Fruit fly (Drosophila melanogaster) whole organism, embryonic: ENCODE measurements around the gene grim.

Experiments used
- CG11456 ChIP-seq: fragments of 200-800 bp; sonication (Bioruptor generic); IDR thresholded peaks from 3 replicates; pipeline ENCODE4 v1.3.6; 2022; ENCODE audit warnings: missing biosample characterization, missing genetic modification characterization
- CG12104 ChIP-seq: fragments of 200-800 bp; sonication (Bioruptor generic); optimal IDR thresholded peaks from 3 replicates; lab custom pipeline; 2016; ENCODE audit warnings: missing biosample characterization, missing genetic modification characterization
- CG12236 ChIP-seq: fragments of 200-800 bp; sonication (Bioruptor generic); optimal IDR thresholded peaks from 2 replicates; lab custom pipeline; 2016; ENCODE audit warnings: missing biosample characterization, missing genetic modification characterization
- CG14441 ChIP-seq: fragments of 200-800 bp; sonication (Bioruptor generic); IDR thresholded peaks from 2 replicates; pipeline ENCODE4 v1.3.6; 2022; ENCODE audit warnings: missing biosample characterization, missing genetic modification characterization
- CG14710 ChIP-seq: fragments of 200-800 bp; sonication (Bioruptor generic); optimal IDR thresholded peaks from 3 replicates; lab custom pipeline; 2019; ENCODE audit warnings: missing biosample characterization, mild to moderate bottlenecking, missing genetic modification characterization, moderate library complexity
- CG15011 ChIP-seq: fragments of 200-800 bp; sonication (Bioruptor generic); optimal IDR thresholded peaks from 3 replicates; lab custom pipeline; 2018; ENCODE audit warnings: missing biosample characterization, mild to moderate bottlenecking, missing genetic modification characterization
- CG15601 ChIP-seq: fragments of 200-800 bp; sonication (Bioruptor generic); optimal IDR thresholded peaks from 3 replicates; lab custom pipeline; 2019; ENCODE audit warnings: missing biosample characterization, mild to moderate bottlenecking, missing genetic modification characterization, moderate library complexity
- CG17912 ChIP-seq: fragments of 200-800 bp; sonication (Bioruptor generic); optimal IDR thresholded peaks from 2 replicates; lab custom pipeline; 2018; ENCODE audit warnings: missing biosample characterization, mild to moderate bottlenecking, missing genetic modification characterization
- CG18262 ChIP-seq: fragments of 200-800 bp; optimal IDR thresholded peaks from 3 replicates; lab custom pipeline; 2019; ENCODE audit warnings: missing biosample characterization, mild to moderate bottlenecking, missing genetic modification characterization, moderate library complexity
- CG2202 ChIP-seq: fragments of 200-800 bp; sonication (Bioruptor generic); optimal IDR thresholded peaks from 2 replicates; lab custom pipeline; 2018; ENCODE audit warnings: missing biosample characterization, mild to moderate bottlenecking, missing genetic modification characterization
- CG2889 ChIP-seq: fragments of 200-800 bp; sonication (Bioruptor generic); IDR thresholded peaks from 3 replicates; pipeline ENCODE4 v1.3.6; 2022; ENCODE audit warnings: missing biosample characterization, missing genetic modification characterization
- CG30403 ChIP-seq: fragments of 200-800 bp; sonication (Bioruptor generic); optimal IDR thresholded peaks from 3 replicates; lab custom pipeline; 2016; ENCODE audit warnings: missing biosample characterization, missing genetic modification characterization
- CG3838 ChIP-seq: fragments of 200-800 bp; sonication (Bioruptor generic); optimal IDR thresholded peaks from 3 replicates; lab custom pipeline; 2016; ENCODE audit warnings: missing biosample characterization, missing genetic modification characterization
- CG43689 ChIP-seq: fragments of 200-800 bp; sonication (Bioruptor generic); IDR thresholded peaks from 2 replicates; pipeline ENCODE4 v1.3.6; 2022; ENCODE audit warnings: missing biosample characterization, missing genetic modification characterization
- CG4404 ChIP-seq: fragments of 200-800 bp; sonication (Bioruptor generic); IDR thresholded peaks from 2 replicates; pipeline ENCODE4 v1.3.6; 2022; ENCODE audit warnings: missing biosample characterization, missing genetic modification characterization
- CG6813 ChIP-seq: fragments of 200-800 bp; sonication (Bioruptor generic); optimal IDR thresholded peaks from 2 replicates; lab custom pipeline; 2017; ENCODE audit warnings: missing biosample characterization, missing genetic modification characterization, mild to moderate bottlenecking, moderate library complexity, missing genetic modification reagents
- CG6854 ChIP-seq: fragments of 200-800 bp; sonication (Bioruptor generic); optimal IDR thresholded peaks from 3 replicates; lab custom pipeline; 2017; ENCODE audit warnings: missing biosample characterization, mild to moderate bottlenecking, missing genetic modification characterization
- CG7839 ChIP-seq: fragments of 200-800 bp; sonication (Bioruptor generic); optimal IDR thresholded peaks from 3 replicates; lab custom pipeline; 2018; ENCODE audit warnings: missing biosample characterization, mild to moderate bottlenecking, missing genetic modification characterization, moderate library complexity
- CG7963 ChIP-seq: fragments of 200-800 bp; sonication (Bioruptor generic); IDR thresholded peaks from 3 replicates; pipeline ENCODE4 v1.3.6; 2022; ENCODE audit warnings: missing biosample characterization, missing genetic modification characterization; ENCODE audit not compliant: partially characterized antibody
- Dip2 ChIP-seq: fragments of 200-800 bp; sonication (Bioruptor generic); IDR thresholded peaks from 2 replicates; pipeline ENCODE4 v1.3.6; 2022; ENCODE audit warnings: missing biosample characterization, missing genetic modification characterization
- Eip74EF ChIP-seq, 2 experiments: fragments of 200-800 bp in 1 of 2; fragments of >200 bp in 1 of 2; sonication (Bioruptor generic) in 1 of 2; optimal IDR thresholded peaks; 2 replicates each; lab custom pipeline; 2017 to 2019; ENCODE audit warnings: missing biosample characterization in 2 of 2, missing genetic modification characterization in 2 of 2, mild to moderate bottlenecking in 1 of 2, moderate library complexity in 1 of 2
- Fer3 ChIP-seq: fragments of 200-800 bp; sonication (Bioruptor generic); optimal IDR thresholded peaks from 2 replicates; lab custom pipeline; 2018; ENCODE audit warnings: missing biosample characterization, mild to moderate bottlenecking, missing genetic modification characterization, moderate library complexity
- Gug ChIP-seq: fragments of 200-800 bp; sonication (Bioruptor generic); IDR thresholded peaks from 4 replicates; pipeline ENCODE4 v1.3.6; 2022; ENCODE audit warnings: missing biosample characterization, missing genetic modification characterization
- HLH4C ChIP-seq: fragments of 200-800 bp; sonication (Bioruptor generic); IDR thresholded peaks from 3 replicates; pipeline ENCODE4 v1.3.6; 2022; ENCODE audit warnings: missing biosample characterization, missing genetic modification characterization; ENCODE audit not compliant: partially characterized antibody
- Hand ChIP-seq: fragments of 200-800 bp; sonication (Bioruptor generic); optimal IDR thresholded peaks from 2 replicates; lab custom pipeline; 2017; ENCODE audit warnings: mild to moderate bottlenecking, missing biosample characterization, missing genetic modification reagents, missing genetic modification characterization
- HmgZ ChIP-seq: fragments of 200-800 bp; sonication (Bioruptor generic); optimal IDR thresholded peaks from 2 replicates; lab custom pipeline; 2018; ENCODE audit warnings: missing biosample characterization, mild to moderate bottlenecking, missing genetic modification characterization
- Hr51 ChIP-seq, 2 experiments: fragments of 200-800 bp; sonication (Bioruptor generic); optimal IDR thresholded peaks; 2 replicates in 1 of 2; 3 replicates in 1 of 2; lab custom pipeline; 2016 to 2018; ENCODE audit warnings: missing biosample characterization in 2 of 2, missing genetic modification characterization in 2 of 2, mild to moderate bottlenecking in 1 of 2, moderate library complexity in 1 of 2
- Hr78 ChIP-seq, 2 experiments: fragments of 200-800 bp in 1 of 2; fragments of >200 bp in 1 of 2; sonication (Bioruptor generic) in 1 of 2; optimal IDR thresholded peaks; 2 replicates each; lab custom pipeline; 2017 to 2019; ENCODE audit warnings: missing biosample characterization in 2 of 2, missing genetic modification characterization in 2 of 2, mild to moderate bottlenecking in 1 of 2, moderate library complexity in 1 of 2
- Hsf ChIP-seq: fragments of 200-800 bp; sonication (Bioruptor generic); optimal IDR thresholded peaks from 3 replicates; lab custom pipeline; 2016; ENCODE audit warnings: missing biosample characterization, missing genetic modification characterization
- Lpt ChIP-seq: fragments of >200 bp; optimal IDR thresholded peaks from 2 replicates; lab custom pipeline; 2018; ENCODE audit warnings: missing biosample characterization, missing genetic modification characterization
- Mad ChIP-seq: fragments of 200-800 bp; sonication (Bioruptor generic); optimal IDR thresholded peaks from 2 replicates; lab custom pipeline; 2016; ENCODE audit warnings: missing biosample characterization, missing genetic modification characterization
- Nf-YB ChIP-seq: fragments of 200-800 bp; sonication (Bioruptor generic); optimal IDR thresholded peaks from 3 replicates; lab custom pipeline; 2019; ENCODE audit warnings: missing biosample characterization, mild to moderate bottlenecking, missing genetic modification characterization, moderate library complexity
- TFAM ChIP-seq: fragments of 200-800 bp; sonication (Bioruptor generic); optimal IDR thresholded peaks from 2 replicates; lab custom pipeline; 2017; ENCODE audit warnings: missing biosample characterization, missing genetic modification characterization, inconsistent platforms
- br ChIP-seq: fragments of >200 bp; optimal IDR thresholded peaks from 2 replicates; lab custom pipeline; 2017
- crp ChIP-seq, 2 experiments: fragments of 200-800 bp; sonication (Bioruptor generic); optimal IDR thresholded peaks; 2 replicates in 1 of 2; 3 replicates in 1 of 2; lab custom pipeline; 2017; ENCODE audit warnings: missing biosample characterization in 2 of 2, missing genetic modification characterization in 2 of 2, mild to moderate bottlenecking in 1 of 2, moderate library complexity in 1 of 2
- dan ChIP-seq: fragments of 200-800 bp; sonication (Bioruptor generic); IDR thresholded peaks from 2 replicates; pipeline ENCODE4 v1.3.6; 2022; ENCODE audit warnings: missing biosample characterization, missing genetic modification characterization
- fd64A ChIP-seq: fragments of 200-800 bp; sonication (Bioruptor generic); optimal IDR thresholded peaks from 3 replicates; lab custom pipeline; 2018; ENCODE audit warnings: missing biosample characterization, mild to moderate bottlenecking, missing genetic modification characterization
- fu2 ChIP-seq: fragments of 200-800 bp; sonication (Bioruptor generic); optimal IDR thresholded peaks from 2 replicates; lab custom pipeline; 2016; ENCODE audit warnings: missing biosample characterization, missing genetic modification characterization
- gem ChIP-seq: fragments of 200-800 bp; sonication (Bioruptor generic); optimal IDR thresholded peaks from 2 replicates; lab custom pipeline; 2019; ENCODE audit warnings: missing biosample characterization, mild to moderate bottlenecking, missing genetic modification characterization, moderate library complexity
- hb ChIP-seq: fragments of 200-800 bp; sonication (Bioruptor generic); IDR thresholded peaks from 3 replicates; pipeline ENCODE4 v1.3.6; 2022; ENCODE audit warnings: missing biosample characterization, missing genetic modification characterization; ENCODE audit not compliant: partially characterized antibody
- nau ChIP-seq: fragments of 200-800 bp; sonication (Bioruptor generic); optimal IDR thresholded peaks from 3 replicates; lab custom pipeline; 2017; ENCODE audit warnings: missing biosample characterization, mild to moderate bottlenecking, missing genetic modification characterization, missing genetic modification reagents
- nerfin-1 ChIP-seq: fragments of 200-800 bp; sonication (Bioruptor generic); optimal IDR thresholded peaks from 3 replicates; lab custom pipeline; 2019; ENCODE audit warnings: missing biosample characterization, mild to moderate bottlenecking, missing genetic modification characterization, moderate library complexity
- nom ChIP-seq: fragments of 200-800 bp; sonication (Bioruptor generic); optimal IDR thresholded peaks from 2 replicates; lab custom pipeline; 2017; ENCODE audit warnings: missing biosample characterization, missing genetic modification characterization, mild to moderate bottlenecking, moderate library complexity, missing genetic modification reagents
- prd ChIP-seq, 3 experiments: fragments of >200 bp in 2 of 3; fragments of 200-800 bp in 1 of 3; sonication (Bioruptor generic) in 1 of 3; optimal IDR thresholded peaks in 2 of 3; IDR thresholded peaks in 1 of 3; 2 replicates in 2 of 3; 3 replicates in 1 of 3; pipeline versions ENCODE4 v1.3.6 to Lab custom; 2017 to 2022; ENCODE audit warnings: missing biosample characterization in 1 of 3, missing genetic modification characterization in 1 of 3
- ranshi ChIP-seq: fragments of 200-800 bp; sonication (Bioruptor generic); IDR thresholded peaks from 2 replicates; pipeline ENCODE4 v1.3.6; 2022; ENCODE audit warnings: missing biosample characterization, missing genetic modification characterization
- slbo ChIP-seq: fragments of 200-800 bp; sonication (Bioruptor generic); IDR thresholded peaks from 2 replicates; pipeline ENCODE4 v1.3.6; 2022; ENCODE audit warnings: missing biosample characterization, missing genetic modification characterization
- sr ChIP-seq: fragments of 200-800 bp; sonication (Bioruptor generic); IDR thresholded peaks from 3 replicates; pipeline ENCODE4 v1.3.6; 2022; ENCODE audit warnings: missing biosample characterization, missing genetic modification characterization
- wek ChIP-seq: fragments of 200-800 bp; sonication (Bioruptor generic); optimal IDR thresholded peaks from 3 replicates; lab custom pipeline; 2018; ENCODE audit warnings: missing biosample characterization, mild to moderate bottlenecking, missing genetic modification characterization, moderate library complexity
- wor ChIP-seq: fragments of 200-800 bp; sonication (Bioruptor generic); IDR thresholded peaks from 2 replicates; pipeline ENCODE4 v1.3.6; 2022; ENCODE audit warnings: missing biosample characterization, missing genetic modification characterization

Gene grim

dm6 chr3L:18348664-18349063, 44.4 kb upstream of the grim start (continued):
- TF ChIP-seq gem (peak; percentile 93), CG12104 (GFP tag; lab: Kevin White, UChicago) (peak; percentile 67), HmgZ (tag; lab: Kevin White, UChicago) (peak; percentile 13), Mad (peak; percentile 66), fu2 (GFP tag; lab: Kevin White, UChicago) (no peak), wor (GFP tag; lab: Robert Waterston, UW) (peak; percentile 39; the same call in 1 of the 2 replicates), CG30403 (GFP tag; lab: Kevin White, UChicago) (peak; percentile 83), hb (GFP tag; lab: Robert Waterston, UW) (no peak), Eip74EF (GFP tag; optimal IDR thresholded peaks at IDR 0.05; lab: Kevin White, UChicago) (peak in 1 of 2 experiments; percentile 58), wek (no peak), TFAM (GFP tag; lab: Kevin White, UChicago) (no peak), Hr51 (GFP tag; optimal IDR thresholded peaks at IDR 0.05; lab: Kevin White, UChicago) (peak in 1 of 2 experiments; percentile 73), nerfin-1 (peak; percentile 66), fd64A (GFP tag; lab: Kevin White, UChicago) (peak; percentile 1), CG3838 (GFP tag; lab: Kevin White, UChicago) (no peak), Dip2 (GFP tag; lab: Robert Waterston, UW) (no peak), crp (GFP tag; optimal IDR thresholded peaks at IDR 0.05; lab: Kevin White, UChicago) (peak in 1 of 2 experiments; percentile 11), Hsf (GFP tag; lab: Kevin White, UChicago) (peak; percentile 75), slbo (GFP tag; lab: Robert Waterston, UW) (peak; percentile 49; the same call in 1 of the 2 replicates), CG14710 (tag; lab: Kevin White, UChicago) (peak; percentile 92), prd (optimal IDR thresholded peaks at IDR 0.05; lab: Kevin White, UChicago) (no peak), prd (GFP tag; IDR thresholded peaks at IDR 0.05; lab: Robert Waterston, UW) (peak; percentile 93), CG6854 (GFP tag; lab: Kevin White, UChicago) (peak; percentile 26), dan (GFP tag; lab: Robert Waterston, UW) (peak; percentile 70), Fer3 (tag; lab: Kevin White, UChicago) (peak; percentile 51), CG14441 (GFP tag; lab: Robert Waterston, UW) (peak; percentile 15; the same call in 1 of the 2 replicates), CG6813 (peak; percentile 82), CG17912 (GFP tag; lab: Kevin White, UChicago) (no peak), CG43689 (GFP tag; lab: Robert Waterston, UW) (no peak), Hr78 (GFP tag; optimal IDR thresholded peaks at IDR 0.05; lab: Kevin White, UChicago) (peak in 1 of 2 experiments; percentile 44), CG15601 (tag; lab: Kevin White, UChicago) (peak; percentile 72), CG7839 (tag; lab: Kevin White, UChicago) (peak; percentile 87), nau (GFP tag; lab: Kevin White, UChicago) (peak; percentile 64), ranshi (GFP tag; lab: Robert Waterston, UW) (peak; percentile 61; the same call in 1 of the 2 replicates), CG15011 (peak; percentile 48), HLH4C (GFP tag; lab: Robert Waterston, UW) (no peak), CG12236 (GFP tag; lab: Kevin White, UChicago) (peak; percentile 42), Hand (no peak), nom (no peak), Lpt (GFP tag; lab: Kevin White, UChicago) (no peak), sr (GFP tag; lab: Robert Waterston, UW) (no peak), CG18262 (tag; lab: Kevin White, UChicago) (peak; percentile 96), Nf-YB (GFP tag; lab: Kevin White, UChicago) (peak; percentile 66), Gug (GFP tag; lab: Robert Waterston, UW) (peak; percentile 18; the same call in 1 of the 4 replicates), CG7963 (GFP tag; lab: Robert Waterston, UW) (no peak), CG2202 (tag; lab: Kevin White, UChicago) (peak; percentile 87), CG4404 (peak; percentile 88), CG2889 (GFP tag; lab: Robert Waterston, UW) (peak; percentile 31; the same call in 1 of the 3 replicates), br (lab: Kevin White, UChicago) (no peak), CG11456 (GFP tag; lab: Robert Waterston, UW) (peak; percentile 66; the same call in 1 of the 3 replicates)
